Fruit fly (Drosophila melanogaster): ENCODE results near the gene rump.

Gene rump

dm6 chr3R:9510070-9510518, at the start of gene rump (continued):
- no peak for TF ChIP-seq cas (GFP tag; IDR thresholded peaks at IDR 0.05)
- TF ChIP-seq CG17829 (tag; optimal IDR thresholded peaks at IDR 0.05) = peak; percentile 54
- no peak for TF ChIP-seq Lpt (GFP tag; optimal IDR thresholded peaks at IDR 0.05)
- peak; percentile 2 for TF ChIP-seq CG16863 (GFP tag; optimal IDR thresholded peaks at IDR 0.05)
- peak; percentile 25 for TF ChIP-seq NC2β (GFP tag; optimal IDR thresholded peaks at IDR 0.05)
- no peak for TF ChIP-seq CG12299 (tag; optimal IDR thresholded peaks at IDR 0.05)
- TF ChIP-seq Asciz (GFP tag; optimal IDR thresholded peaks at IDR 0.05) = no peak
- TF ChIP-seq Dad (GFP tag; optimal IDR thresholded peaks at IDR 0.05) = no peak
- TF ChIP-seq Hmr (GFP tag; optimal IDR thresholded peaks at IDR 0.05) = no peak
- no peak for TF ChIP-seq Six4 (GFP tag; optimal IDR thresholded peaks at IDR 0.05)
- no peak for TF ChIP-seq sr (GFP tag; IDR thresholded peaks at IDR 0.05)
- no peak for TF ChIP-seq CG11398 (GFP tag; optimal IDR thresholded peaks at IDR 0.05)
- TF ChIP-seq HLH54F (GFP tag; optimal IDR thresholded peaks at IDR 0.05) = no peak
- no peak for TF ChIP-seq CG30431 (GFP tag; optimal IDR thresholded peaks at IDR 0.05)
- TF ChIP-seq Side (GFP tag; optimal IDR thresholded peaks at IDR 0.05) = no peak
- TF ChIP-seq jumu (GFP tag; optimal IDR thresholded peaks at IDR 0.05) = no peak
- TF ChIP-seq pita (GFP tag; optimal IDR thresholded peaks at IDR 0.05) = no peak
- peak; percentile 99 for TF ChIP-seq Dp (GFP tag; optimal IDR thresholded peaks at IDR 0.05)
- TF ChIP-seq Deaf1 (tag; optimal IDR thresholded peaks at IDR 0.05) = no peak
- TF ChIP-seq row (GFP tag; IDR thresholded peaks at IDR 0.05) = no peak
- no peak for TF ChIP-seq Scr (GFP tag; IDR thresholded peaks at IDR 0.05; ENCODE audit: partially characterized antibody)
- no peak for TF ChIP-seq fru (optimal IDR thresholded peaks at IDR 0.05)
- TF ChIP-seq CG14014 (GFP tag; IDR thresholded peaks at IDR 0.05) = no peak
- TF ChIP-seq pros (GFP tag; optimal IDR thresholded peaks at IDR 0.05) = no peak

dm6 chr3R:9559413-9560014, 49.4 kb upstream of the rump start, which contains the start of the genes AP-1mu and MBD-like:
TSS of gene AP-1mu (minus strand) at chr3R:9559525.
TSS of gene MBD-like (plus strand) at chr3R:9559760.
- TF ChIP-seq maf-S (GFP tag; optimal IDR thresholded peaks at IDR 0.05) = peak; percentile 63
- TF ChIP-seq eve (GFP tag; optimal IDR thresholded peaks at IDR 0.05) = no peak
- peak; percentile 56 for TF ChIP-seq Scr (GFP tag; IDR thresholded peaks at IDR 0.05; ENCODE audit: partially characterized antibody)
- TF ChIP-seq Neu2 (GFP tag; optimal IDR thresholded peaks at IDR 0.05; ENCODE audit: borderline replicate concordance) = no peak
- TF ChIP-seq Lhr (GFP tag; optimal IDR thresholded peaks at IDR 0.05) = peak; percentile 66
- no peak for TF ChIP-seq Lim3 (GFP tag; IDR thresholded peaks at IDR 0.05)
- TF ChIP-seq nerfin-1 (tag; optimal IDR thresholded peaks at IDR 0.05) = peak; percentile 62
- peak; percentile 60 for TF ChIP-seq sob (GFP tag; IDR thresholded peaks at IDR 0.05)
- TF ChIP-seq Ada2b (GFP tag; IDR thresholded peaks at IDR 0.05) = 0 out of 2 replicates have a peak, but pooled peaks have one; percentile 18
- TF ChIP-seq CG15479 (GFP tag; optimal IDR thresholded peaks at IDR 0.05) = peak; percentile 19
- peak; percentile 79 for TF ChIP-seq CG12391 (tag; optimal IDR thresholded peaks at IDR 0.05)
- TF ChIP-seq Optix (GFP tag; IDR thresholded peaks at IDR 0.05) = peak; percentile 9; the same call in 1 of the 3 replicates
- TF ChIP-seq shn (GFP tag; optimal IDR thresholded peaks at IDR 0.05) = peak; percentile 47
- peak in 1 of 3 experiments; percentile 62 for TF ChIP-seq lola (GFP tag; optimal IDR thresholded peaks at IDR 0.05)
- TF ChIP-seq gce (GFP tag; IDR thresholded peaks at IDR 0.05) = no peak
- TF ChIP-seq CG4854 (GFP tag; optimal IDR thresholded peaks at IDR 0.05) = peak; percentile 58
- TF ChIP-seq slbo (GFP tag; IDR thresholded peaks at IDR 0.05) = peak; percentile 80
- peak; percentile 28 for TF ChIP-seq Atf-2 (GFP tag; optimal IDR thresholded peaks at IDR 0.05)
- no peak for TF ChIP-seq dati (GFP tag; IDR thresholded peaks at IDR 0.05)
- 0 out of 2 replicates have a peak, but pooled peaks have one; percentile 13 for TF ChIP-seq inv (GFP tag; IDR thresholded peaks at IDR 0.05; ENCODE audit: partially characterized antibody)
- no peak for TF ChIP-seq Hand (GFP tag; optimal IDR thresholded peaks at IDR 0.05)
- TF ChIP-seq schlank (tag; optimal IDR thresholded peaks at IDR 0.05) = no peak
- TF ChIP-seq crol (GFP tag; IDR thresholded peaks at IDR 0.05) = no peak
- TF ChIP-seq CG13775 (GFP tag; optimal IDR thresholded peaks at IDR 0.05) = peak; percentile 79
- peak; percentile 42 for TF ChIP-seq Oli (tag; optimal IDR thresholded peaks at IDR 0.05)
- TF ChIP-seq unc-4 (GFP tag; IDR thresholded peaks at IDR 0.05; ENCODE audit: partially characterized antibody) = no peak
- TF ChIP-seq pnt (GFP tag; optimal IDR thresholded peaks at IDR 0.05) = peak; percentile 50
- TF ChIP-seq hb (GFP tag; IDR thresholded peaks at IDR 0.05; ENCODE audit: partially characterized antibody) = no peak
